Fruit fly (Drosophila melanogaster) whole organism, wandering third instar larva: ENCODE data around the gene holn1.

Experiments used
- Abd-B ChIP-seq: fragments of >200 bp; optimal IDR thresholded peaks from 2 replicates; lab custom pipeline; 2017; ENCODE audit warnings: missing biosample characterization, missing genetic modification characterization
- CG32264 ChIP-seq: fragments of 200-800 bp; sonication (Bioruptor generic); optimal IDR thresholded peaks from 2 replicates; lab custom pipeline; 2016; ENCODE audit warnings: missing biosample characterization, missing genetic modification characterization
- CG9705 ChIP-seq: fragments of 200-800 bp; sonication (Bioruptor generic); optimal IDR thresholded peaks from 2 replicates; lab custom pipeline; 2018; ENCODE audit warnings: missing biosample characterization, mild to moderate bottlenecking, missing genetic modification characterization
- CrebA ChIP-seq: fragments of 200-800 bp; sonication (Bioruptor generic); optimal IDR thresholded peaks from 2 replicates; lab custom pipeline; 2016; ENCODE audit warnings: missing biosample characterization, mild to moderate bottlenecking, missing genetic modification characterization, borderline replicate concordance
- Dfd ChIP-seq: fragments of >200 bp; optimal IDR thresholded peaks from 2 replicates; lab custom pipeline; 2017; ENCODE audit warnings: missing biosample characterization, missing genetic modification characterization
- Dif ChIP-seq: fragments of 200-275, 200-300 bp; sonication (Bioruptor generic); optimal IDR thresholded peaks from 2 replicates; lab custom pipeline; 2018; ENCODE audit warnings: missing biosample characterization, missing genetic modification characterization; ENCODE audit not compliant: partially characterized antibody
- GATAd ChIP-seq: sonication (Bioruptor generic); optimal IDR thresholded peaks from 2 replicates; lab custom pipeline; 2016; ENCODE audit warnings: missing biosample characterization, missing genetic modification characterization
- HLH106 ChIP-seq: fragments of 200-800 bp; optimal IDR thresholded peaks from 3 replicates; lab custom pipeline; 2019; ENCODE audit warnings: missing biosample characterization, mild to moderate bottlenecking, missing genetic modification characterization, moderate library complexity
- Hnf4 ChIP-seq: fragments of 200-800 bp; sonication (Bioruptor generic); optimal IDR thresholded peaks from 2 replicates; lab custom pipeline; 2016; ENCODE audit warnings: missing biosample characterization, mild to moderate bottlenecking, missing genetic modification characterization
- Hr78 ChIP-seq: fragments of >200 bp; optimal IDR thresholded peaks from 2 replicates; lab custom pipeline; 2017; ENCODE audit warnings: missing biosample characterization, missing genetic modification characterization
- Hr83 ChIP-seq: fragments of 200-300 bp; sonication (Bioruptor generic); optimal IDR thresholded peaks from 2 replicates; lab custom pipeline; 2016; ENCODE audit warnings: missing biosample characterization, mild to moderate bottlenecking, missing genetic modification characterization, moderate library complexity; ENCODE audit not compliant: poor library complexity, severe bottlenecking
- Jra ChIP-seq: sonication (Bioruptor generic); optimal IDR thresholded peaks from 2 replicates; lab custom pipeline; 2016; ENCODE audit warnings: missing biosample characterization, missing genetic modification characterization
- Mio ChIP-seq: sonication (Bioruptor generic); optimal IDR thresholded peaks from 2 replicates; lab custom pipeline; 2016; ENCODE audit warnings: missing biosample characterization, missing genetic modification characterization
- Myc ChIP-seq: fragments of >200 bp; optimal IDR thresholded peaks from 2 replicates; lab custom pipeline; 2017
- N ChIP-seq: fragments of >200 bp; optimal IDR thresholded peaks from 2 replicates; lab custom pipeline; 2018; ENCODE audit warnings: missing biosample characterization, missing external identifiers, missing genetic modification characterization
- OdsH ChIP-seq: fragments of 200-800 bp; sonication (Bioruptor generic); optimal IDR thresholded peaks from 2 replicates; lab custom pipeline; 2016; ENCODE audit warnings: missing biosample characterization, mild to moderate bottlenecking, missing genetic modification characterization
- Rel ChIP-seq, 2 experiments: fragments of 200-800 bp; sonication (Bioruptor generic) in 1 of 2; optimal IDR thresholded peaks; 2 replicates in 1 of 2; 3 replicates in 1 of 2; lab custom pipeline; 2016 to 2019; ENCODE audit warnings: mild to moderate bottlenecking in 2 of 2, missing biosample characterization in 2 of 2, missing genetic modification characterization in 2 of 2, moderate library complexity in 1 of 2
- Sp1 ChIP-seq: fragments of 200-800 bp; sonication (Bioruptor generic); optimal IDR thresholded peaks from 3 replicates; lab custom pipeline; 2019; ENCODE audit warnings: missing biosample characterization, mild to moderate bottlenecking, missing genetic modification characterization, moderate library complexity
- Vsx2 ChIP-seq: fragments of 200-300, 225-300 bp; sonication (Bioruptor generic); optimal IDR thresholded peaks from 2 replicates; lab custom pipeline; 2018; ENCODE audit warnings: missing biosample characterization, missing genetic modification characterization; ENCODE audit not compliant: partially characterized antibody
- br ChIP-seq: fragments of 200-800 bp; sonication (Bioruptor generic); optimal IDR thresholded peaks from 2 replicates; lab custom pipeline; 2016; ENCODE audit warnings: missing biosample characterization, missing genetic modification characterization
- brk ChIP-seq: fragments of 200-800 bp; sonication (Bioruptor generic); optimal IDR thresholded peaks from 2 replicates; lab custom pipeline; 2016; ENCODE audit warnings: missing biosample characterization, mild to moderate bottlenecking, missing genetic modification characterization
- dl ChIP-seq, 2 experiments: fragments of 175-275, 200-275 bp in 1 of 2; fragments of 200-275 bp in 1 of 2; sonication (Bioruptor generic); optimal IDR thresholded peaks; lab custom pipeline; 2018; ENCODE audit warnings: mild to moderate bottlenecking in 2 of 2, missing biosample characterization in 2 of 2, missing genetic modification characterization in 2 of 2, moderate library complexity in 2 of 2; ENCODE audit not compliant: partially characterized antibody in 2 of 2, insufficient read depth in 1 of 2
- dmrt93B ChIP-seq: fragments of 200-800 bp; sonication (Bioruptor generic); optimal IDR thresholded peaks from 2 replicates; lab custom pipeline; 2018; ENCODE audit warnings: missing biosample characterization, mild to moderate bottlenecking, missing genetic modification characterization
- dsf ChIP-seq: sonication (Bioruptor generic); optimal IDR thresholded peaks from 2 replicates; lab custom pipeline; 2016; ENCODE audit warnings: missing biosample characterization, missing genetic modification characterization, borderline replicate concordance
- ey ChIP-seq: fragments of 200-800 bp; sonication (Bioruptor generic); optimal IDR thresholded peaks from 2 replicates; lab custom pipeline; 2016; ENCODE audit warnings: missing biosample characterization, missing genetic modification characterization
- foxo ChIP-seq, 2 experiments: fragments of 200-800 bp; sonication (Bioruptor generic); optimal IDR thresholded peaks; 2 replicates in 1 of 2; 3 replicates in 1 of 2; lab custom pipeline; 2016 to 2017; ENCODE audit warnings: missing biosample characterization in 2 of 2, missing genetic modification characterization in 2 of 2
- fru ChIP-seq: fragments of 200-800 bp; sonication (Bioruptor generic); optimal IDR thresholded peaks from 3 replicates; lab custom pipeline; 2016; ENCODE audit warnings: missing biosample characterization, mild to moderate bottlenecking, missing genetic modification characterization
- h ChIP-seq: fragments of 200-800 bp; sonication (Bioruptor generic); optimal IDR thresholded peaks from 3 replicates; lab custom pipeline; 2016; ENCODE audit warnings: missing biosample characterization, mild to moderate bottlenecking, missing genetic modification characterization
- jim ChIP-seq: fragments of 175-275, 200-325 bp; sonication (Bioruptor generic); optimal IDR thresholded peaks from 2 replicates; lab custom pipeline; 2016; ENCODE audit warnings: missing biosample characterization, mild to moderate bottlenecking, missing genetic modification characterization
- lola ChIP-seq: fragments of >200 bp; optimal IDR thresholded peaks from 2 replicates; lab custom pipeline; 2017; ENCODE audit warnings: missing biosample characterization, missing genetic modification characterization
- pan ChIP-seq: fragments of >200 bp; optimal IDR thresholded peaks from 2 replicates; lab custom pipeline; 2017
- psq ChIP-seq: fragments of 200-800 bp; sonication (Bioruptor generic); optimal IDR thresholded peaks from 3 replicates; lab custom pipeline; 2017; ENCODE audit warnings: missing biosample characterization, mild to moderate bottlenecking, missing genetic modification characterization, moderate library complexity
- rgr ChIP-seq: fragments of 200-800 bp; sonication (Bioruptor generic); optimal IDR thresholded peaks from 3 replicates; lab custom pipeline; 2016; ENCODE audit warnings: missing biosample characterization, mild to moderate bottlenecking, missing genetic modification characterization
- sage ChIP-seq: fragments of 200-800 bp; sonication (Bioruptor generic); optimal IDR thresholded peaks from 2 replicates; lab custom pipeline; 2016; ENCODE audit warnings: missing biosample characterization, mild to moderate bottlenecking, missing genetic modification characterization
- sv ChIP-seq: fragments of 200-800 bp; sonication (Bioruptor generic); optimal IDR thresholded peaks from 3 replicates; lab custom pipeline; 2016; ENCODE audit warnings: missing biosample characterization, missing genetic modification characterization
- tai ChIP-seq: sonication (Bioruptor generic); optimal IDR thresholded peaks from 2 replicates; lab custom pipeline; 2016; ENCODE audit warnings: missing biosample characterization, missing genetic modification characterization
- usp ChIP-seq: fragments of >200 bp; optimal IDR thresholded peaks from 2 replicates; lab custom pipeline; 2017; ENCODE audit warnings: missing biosample characterization, missing genetic modification characterization
- woc ChIP-seq: sonication (Bioruptor generic); optimal IDR thresholded peaks from 2 replicates; lab custom pipeline; 2016; ENCODE audit warnings: missing biosample characterization, mild to moderate bottlenecking, missing genetic modification characterization

Gene holn1

dm6 chr2L:10408122-10408576, 27.6 kb upstream of the holn1 start, which contains the start of the genes Ip259 and RpS27A:
TSS of gene Ip259 (plus strand) at chr2L:10408352.
TSS of gene RpS27A (plus strand) at chr2L:10408352.
- TF ChIP-seq Myc (lab: Kevin White, UChicago) (peak; percentile 70), brk (GFP tag; lab: Kevin White, UChicago) (peak; percentile 22), Mio (GFP tag; lab: Kevin White, UChicago) (peak; percentile 24), dl (GFP tag; optimal IDR thresholded peaks at IDR 0.05; lab: Kevin White, UChicago; ENCODE audit: insufficient read depth in 1 of 2, partially characterized antibody in 2 of 2) (no peak), CG9705 (GFP tag; lab: Kevin White, UChicago) (peak; percentile 81), HLH106 (tag; lab: Kevin White, UChicago) (peak; percentile 68), Hr83 (GFP tag; lab: Kevin White, UChicago) (peak; percentile 86), br (no peak), dsf (GFP tag; lab: Kevin White, UChicago) (peak; percentile 26), Jra (peak; percentile 38), CrebA (GFP tag; lab: Kevin White, UChicago) (no peak), OdsH (GFP tag; lab: Kevin White, UChicago) (peak; percentile 62), Rel (GFP tag; optimal IDR thresholded peaks at IDR 0.05; lab: Kevin White, UChicago) (no peak), Rel (tag; optimal IDR thresholded peaks at IDR 0.05; lab: Kevin White, UChicago) (no peak), Hnf4 (GFP tag; lab: Kevin White, UChicago) (peak; percentile 64), Dif (GFP tag; lab: Kevin White, UChicago) (peak; percentile 39), foxo (GFP tag; optimal IDR thresholded peaks at IDR 0.05; lab: Kevin White, UChicago) (peak in 1 of 2 experiments; percentile 2), sv (no peak), Abd-B (GFP tag; lab: Kevin White, UChicago) (no peak), h (GFP tag; lab: Kevin White, UChicago) (no peak), rgr (GFP tag; lab: Kevin White, UChicago) (peak; percentile 83), psq (peak; percentile 38), CG32264 (GFP tag; lab: Kevin White, UChicago) (peak; percentile 55), tai (peak; percentile 66), pan (lab: Kevin White, UChicago) (no peak), Sp1 (GFP tag; lab: Kevin White, UChicago) (peak; percentile 79), sage (GFP tag; lab: Kevin White, UChicago) (peak; percentile 39), woc (GFP tag; lab: Kevin White, UChicago) (peak; percentile 84), N (GFP tag; lab: Kevin White, UChicago) (peak; percentile 53), ey (peak; percentile 37)

dm6 chr2L:10413251-10414127, 22.3 kb upstream of the holn1 start, which contains the start of the genes CG5355 and Klp31E:
TSS of gene CG5355 (minus strand) at chr2L:10413463.
TSS of gene Klp31E (plus strand) at chr2L:10414017.
- TF ChIP-seq dsf (GFP tag; lab: Kevin White, UChicago) (no peak), Mio (GFP tag; lab: Kevin White, UChicago) (no peak), Hr78 (no peak), GATAd (no peak), br (no peak), Myc (lab: Kevin White, UChicago) (no peak), rgr (GFP tag; lab: Kevin White, UChicago) (no peak), CrebA (GFP tag; lab: Kevin White, UChicago) (no peak), CG32264 (GFP tag; lab: Kevin White, UChicago) (peak; percentile 28), sv (no peak), sage (GFP tag; lab: Kevin White, UChicago) (no peak), pan (lab: Kevin White, UChicago) (no peak), h (GFP tag; lab: Kevin White, UChicago) (no peak), dl (GFP tag; optimal IDR thresholded peaks at IDR 0.05; lab: Kevin White, UChicago; ENCODE audit: insufficient read depth in 1 of 2, partially characterized antibody in 2 of 2) (no peak), Jra (no peak), dmrt93B (GFP tag; lab: Kevin White, UChicago) (no peak), woc (GFP tag; lab: Kevin White, UChicago) (peak; percentile 53), Rel (GFP tag; optimal IDR thresholded peaks at IDR 0.05; lab: Kevin White, UChicago) (no peak), Rel (tag; optimal IDR thresholded peaks at IDR 0.05; lab: Kevin White, UChicago) (no peak), ey (peak; percentile 41), lola (GFP tag; lab: Kevin White, UChicago) (no peak), OdsH (GFP tag; lab: Kevin White, UChicago) (peak; percentile 5), Dif (GFP tag; lab: Kevin White, UChicago) (no peak), psq (peak; percentile 63), brk (GFP tag; lab: Kevin White, UChicago) (no peak), jim (GFP tag; lab: Kevin White, UChicago) (no peak), fru (GFP tag; lab: Kevin White, UChicago) (no peak), Vsx2 (GFP tag; lab: Kevin White, UChicago) (no peak), CG9705 (GFP tag; lab: Kevin White, UChicago) (peak; percentile 44), foxo (GFP tag; optimal IDR thresholded peaks at IDR 0.05; lab: Kevin White, UChicago) (no peak), Dfd (GFP tag; lab: Kevin White, UChicago) (no peak), N (GFP tag; lab: Kevin White, UChicago) (no peak), Sp1 (GFP tag; lab: Kevin White, UChicago) (peak; percentile 61), Hr83 (GFP tag; lab: Kevin White, UChicago) (peak; percentile 49), HLH106 (tag; lab: Kevin White, UChicago) (peak; percentile 75), Hnf4 (GFP tag; lab: Kevin White, UChicago) (peak; percentile 21), tai (peak; percentile 5), Abd-B (GFP tag; lab: Kevin White, UChicago) (no peak), usp (GFP tag; lab: Kevin White, UChicago) (no peak)
- TF ChIP-seq, all 38 proteins: peak for 11
